Worm (Caenorhabditis elegans) whole organism, L1 larva: ENCODE data around the gene nhr-237.

Experiments
- F16B12.6 ChIP-seq: fragments of 150-350 bp; optimal IDR thresholded peaks from 2 replicates; lab custom pipeline; 2014; ENCODE audit warnings: missing biosample characterization, missing genetic modification characterization
- dsc-1 ChIP-seq: sonication (generic microtip); optimal IDR thresholded peaks from 2 replicates; lab custom pipeline; 2016; ENCODE audit warnings: mild to moderate bottlenecking, missing genetic modification characterization, missing compliant biosample characterization
- fos-1 ChIP-seq: fragments of 150-350 bp; optimal IDR thresholded peaks from 2 replicates; lab custom pipeline; 2014; ENCODE audit warnings: missing biosample characterization, missing genetic modification characterization
- lin-15B ChIP-seq: fragments of 150-350 bp; sonication (generic microtip); optimal IDR thresholded peaks from 3 replicates; lab custom pipeline; 2014; ENCODE audit warnings: missing biosample characterization, missing genetic modification characterization
- nhr-19 ChIP-seq: fragments of 200-800 bp; sonication (Bioruptor generic); conservative IDR thresholded peaks from 2 replicates; pipeline ENCODE4 v1.3.6; 2022; ENCODE audit warnings: missing genetic modification characterization, missing compliant biosample characterization
- pqm-1 ChIP-seq: sonication (generic microtip); optimal IDR thresholded peaks from 3 replicates; lab custom pipeline; 2017; ENCODE audit warnings: missing biosample characterization, missing genetic modification characterization
- unc-98 ChIP-seq: fragments of 200-800 bp; sonication (Bioruptor generic); IDR thresholded peaks from 2 replicates; pipeline ENCODE4 v1.3.6; 2022; ENCODE audit warnings: missing genetic modification characterization, missing compliant biosample characterization

DNA sequence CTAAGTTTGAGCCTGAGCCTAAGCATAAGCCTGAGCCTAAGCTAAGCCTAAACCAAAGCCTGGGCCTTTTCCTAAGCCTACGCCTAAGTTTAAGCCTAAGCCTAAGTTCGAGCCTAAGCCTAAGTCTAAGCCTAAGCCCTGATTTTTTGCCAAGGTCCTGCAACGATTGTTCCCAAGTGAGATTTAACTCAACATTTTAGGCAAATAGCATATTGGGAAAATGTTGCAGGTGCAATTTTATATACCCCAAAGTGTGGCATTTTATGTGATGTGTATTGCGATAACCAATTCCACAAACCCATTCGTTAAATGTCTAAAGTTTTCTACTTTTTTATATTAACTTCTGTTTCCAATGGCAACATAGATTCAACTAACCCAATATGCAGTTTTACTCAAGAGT, 35.6 kb upstream of the nhr-237 start, which contains the start of gene irld-40:
- TF ChIP-seq nhr-19 (no peak), lin-15B (tag; lab: Kevin White, UChicago) (no peak), fos-1 (tag; lab: Kevin White, UChicago) (no peak), pqm-1 (no peak), dsc-1 (tag; lab: Kevin White, UChicago) (no peak), unc-98 (GFP tag; lab: Robert Waterston, UW) (no peak), F16B12.6 (no peak)
